Fruit fly (Drosophila melanogaster) whole organism, embryonic: ENCODE measurements around the gene fliI.

Experiments
- Atf6 ChIP-seq: fragments of 200-800 bp; sonication (Bioruptor generic); IDR thresholded peaks from 2 replicates; pipeline ENCODE4 v1.3.6; 2022; ENCODE audit warnings: missing biosample characterization, missing genetic modification characterization
- B-H1 ChIP-seq: fragments of 200-800 bp; sonication (Bioruptor generic); IDR thresholded peaks from 3 replicates; pipeline ENCODE4 v1.3.6; 2022; ENCODE audit warnings: missing biosample characterization, missing genetic modification characterization
- CG10267 ChIP-seq: fragments of 200-800 bp; sonication (Bioruptor generic); optimal IDR thresholded peaks from 2 replicates; lab custom pipeline; 2018; ENCODE audit warnings: missing biosample characterization, mild to moderate bottlenecking, missing genetic modification characterization, moderate library complexity
- CG10979 ChIP-seq: fragments of 200-800 bp; sonication (Bioruptor generic); optimal IDR thresholded peaks from 2 replicates; lab custom pipeline; 2018; ENCODE audit warnings: missing biosample characterization, mild to moderate bottlenecking, missing genetic modification characterization, moderate library complexity
- CG14014 ChIP-seq: fragments of 200-800 bp; sonication (Bioruptor generic); IDR thresholded peaks from 2 replicates; pipeline ENCODE4 v1.3.6; 2022; ENCODE audit warnings: missing biosample characterization, missing genetic modification characterization
- CG14441 ChIP-seq: fragments of 200-800 bp; sonication (Bioruptor generic); IDR thresholded peaks from 2 replicates; pipeline ENCODE4 v1.3.6; 2022; ENCODE audit warnings: missing biosample characterization, missing genetic modification characterization
- CG14710 ChIP-seq: fragments of 200-800 bp; sonication (Bioruptor generic); optimal IDR thresholded peaks from 3 replicates; lab custom pipeline; 2019; ENCODE audit warnings: missing biosample characterization, mild to moderate bottlenecking, missing genetic modification characterization, moderate library complexity
- CG32772 ChIP-seq: fragments of 200-800 bp; sonication (Bioruptor generic); IDR thresholded peaks from 2 replicates; pipeline ENCODE4 v1.3.6; 2022; ENCODE audit warnings: missing biosample characterization, missing genetic modification characterization
- CG33213 ChIP-seq: fragments of 200-800 bp; sonication (Bioruptor generic); optimal IDR thresholded peaks from 3 replicates; lab custom pipeline; 2016; ENCODE audit warnings: missing biosample characterization, missing genetic modification characterization
- CG3407 ChIP-seq: fragments of 200-800 bp; sonication (Bioruptor generic); optimal IDR thresholded peaks from 2 replicates; lab custom pipeline; 2018; ENCODE audit warnings: missing biosample characterization, mild to moderate bottlenecking, missing genetic modification characterization
- CG3995 ChIP-seq: fragments of 200-800 bp; sonication (Bioruptor generic); optimal IDR thresholded peaks from 3 replicates; lab custom pipeline; 2016; ENCODE audit warnings: missing biosample characterization, missing genetic modification characterization
- CG43689 ChIP-seq: fragments of 200-800 bp; sonication (Bioruptor generic); IDR thresholded peaks from 2 replicates; pipeline ENCODE4 v1.3.6; 2022; ENCODE audit warnings: missing biosample characterization, missing genetic modification characterization
- CG5245 ChIP-seq: fragments of 200-800 bp; sonication (Bioruptor generic); optimal IDR thresholded peaks from 3 replicates; lab custom pipeline; 2016; ENCODE audit warnings: missing biosample characterization, missing genetic modification characterization
- CG6254 ChIP-seq: fragments of 200-800 bp; sonication (Bioruptor generic); optimal IDR thresholded peaks from 3 replicates; lab custom pipeline; 2017; ENCODE audit warnings: mild to moderate bottlenecking, missing biosample characterization, missing genetic modification reagents, missing genetic modification characterization
- CG6689 ChIP-seq: fragments of 200-800 bp; sonication (Bioruptor generic); IDR thresholded peaks from 2 replicates; pipeline ENCODE4 v1.3.6; 2022; ENCODE audit warnings: missing biosample characterization, missing genetic modification characterization
- CG9609 ChIP-seq: fragments of 200-800 bp; sonication (Bioruptor generic); optimal IDR thresholded peaks from 3 replicates; lab custom pipeline; 2016; ENCODE audit warnings: missing biosample characterization, missing genetic modification characterization
- Deaf1 ChIP-seq: fragments of 200-800 bp; optimal IDR thresholded peaks from 3 replicates; lab custom pipeline; 2019; ENCODE audit warnings: missing biosample characterization, mild to moderate bottlenecking, missing genetic modification characterization, moderate library complexity
- Fer2 ChIP-seq: fragments of 200-800 bp; sonication (Bioruptor generic); optimal IDR thresholded peaks from 2 replicates; lab custom pipeline; 2018; ENCODE audit warnings: missing biosample characterization, mild to moderate bottlenecking, missing genetic modification characterization, moderate library complexity
- H15 ChIP-seq: fragments of 200-800 bp; sonication (Bioruptor generic); IDR thresholded peaks from 3 replicates; pipeline ENCODE4 v1.3.6; 2022; ENCODE audit warnings: missing biosample characterization, missing genetic modification characterization
- HmgD ChIP-seq: fragments of 200-800 bp; sonication (Bioruptor generic); optimal IDR thresholded peaks from 3 replicates; lab custom pipeline; 2016; ENCODE audit warnings: missing biosample characterization, missing genetic modification characterization
- HmgZ ChIP-seq: fragments of 200-800 bp; sonication (Bioruptor generic); optimal IDR thresholded peaks from 2 replicates; lab custom pipeline; 2018; ENCODE audit warnings: missing biosample characterization, mild to moderate bottlenecking, missing genetic modification characterization
- Hsf ChIP-seq: fragments of 200-800 bp; sonication (Bioruptor generic); optimal IDR thresholded peaks from 3 replicates; lab custom pipeline; 2016; ENCODE audit warnings: missing biosample characterization, missing genetic modification characterization
- MTF-1 ChIP-seq: fragments of 200-800 bp; sonication (Bioruptor generic); optimal IDR thresholded peaks from 2 replicates; lab custom pipeline; 2018; ENCODE audit warnings: missing biosample characterization, mild to moderate bottlenecking, missing genetic modification characterization, borderline replicate concordance
- Max ChIP-seq: fragments of 200-800 bp; sonication (Bioruptor generic); optimal IDR thresholded peaks from 2 replicates; lab custom pipeline; 2016; ENCODE audit warnings: missing biosample characterization, mild to moderate bottlenecking, missing genetic modification characterization
- Pdp1 ChIP-seq, 2 experiments: fragments of 200-800 bp; sonication (Bioruptor generic); optimal IDR thresholded peaks; 3 replicates each; lab custom pipeline; 2016; ENCODE audit warnings: missing biosample characterization in 2 of 2, missing genetic modification characterization in 2 of 2, mild to moderate bottlenecking in 1 of 2, moderate library complexity in 1 of 2
- Trl ChIP-seq, 3 experiments: fragments of >200 bp in 2 of 3; fragments of 200-800 bp in 1 of 3; sonication (Bioruptor generic) in 1 of 3; optimal IDR thresholded peaks; 2 replicates in 1 of 3; 3 replicates in 2 of 3; lab custom pipeline; 2016 to 2017; ENCODE audit warnings: missing biosample characterization in 1 of 3, missing genetic modification characterization in 1 of 3
- Xrp1 ChIP-seq: fragments of 200-800 bp; sonication (Bioruptor generic); IDR thresholded peaks from 2 replicates; pipeline ENCODE4 v1.3.6; 2022; ENCODE audit warnings: missing biosample characterization, missing genetic modification characterization
- YL-1 ChIP-seq: fragments of 200-800 bp; sonication (Bioruptor generic); optimal IDR thresholded peaks from 3 replicates; lab custom pipeline; 2017; ENCODE audit warnings: missing biosample characterization, mild to moderate bottlenecking, missing genetic modification characterization
- bbx ChIP-seq: fragments of 200-800 bp; sonication (Bioruptor generic); IDR thresholded peaks from 2 replicates; pipeline ENCODE4 v1.3.6; 2022; ENCODE audit warnings: missing biosample characterization, missing genetic modification characterization; ENCODE audit not compliant: partially characterized antibody
- bowl ChIP-seq: fragments of 200-800 bp; sonication (Bioruptor generic); IDR thresholded peaks from 2 replicates; pipeline ENCODE4 v1.3.6; 2022; ENCODE audit warnings: missing biosample characterization, missing genetic modification characterization
- bsh ChIP-seq, 2 experiments: fragments of 200-800 bp; sonication (Bioruptor generic); optimal IDR thresholded peaks; 2 replicates each; lab custom pipeline; 2017 to 2018; ENCODE audit warnings: mild to moderate bottlenecking in 2 of 2, missing biosample characterization in 2 of 2, missing genetic modification characterization in 2 of 2, moderate library complexity in 1 of 2
- dmrt11E ChIP-seq: fragments of 200-800 bp; sonication (Bioruptor generic); optimal IDR thresholded peaks from 3 replicates; lab custom pipeline; 2018; ENCODE audit warnings: missing biosample characterization, mild to moderate bottlenecking, missing genetic modification characterization, moderate library complexity
- en ChIP-seq: fragments of 200-800 bp; sonication (Bioruptor generic); optimal IDR thresholded peaks from 2 replicates; lab custom pipeline; 2016; ENCODE audit warnings: missing biosample characterization, missing genetic modification characterization
- ewg ChIP-seq: fragments of 200-800 bp; sonication (Bioruptor generic); optimal IDR thresholded peaks from 3 replicates; lab custom pipeline; 2017; ENCODE audit warnings: mild to moderate bottlenecking, missing biosample characterization, missing genetic modification reagents, missing genetic modification characterization
- grau ChIP-seq: fragments of 200-800 bp; optimal IDR thresholded peaks from 3 replicates; lab custom pipeline; 2019; ENCODE audit warnings: missing biosample characterization, mild to moderate bottlenecking, missing genetic modification characterization, moderate library complexity
- gro ChIP-seq: fragments of 200-800 bp; sonication (Bioruptor generic); optimal IDR thresholded peaks from 2 replicates; lab custom pipeline; 2016; ENCODE audit warnings: missing biosample characterization, missing genetic modification characterization
- h ChIP-seq: fragments of >200 bp; optimal IDR thresholded peaks from 2 replicates; lab custom pipeline; 2017
- ind ChIP-seq: fragments of 200-800 bp; sonication (Bioruptor generic); optimal IDR thresholded peaks from 3 replicates; lab custom pipeline; 2016; ENCODE audit warnings: missing biosample characterization, missing genetic modification characterization
- nerfin-1 ChIP-seq: fragments of 200-800 bp; sonication (Bioruptor generic); optimal IDR thresholded peaks from 3 replicates; lab custom pipeline; 2019; ENCODE audit warnings: missing biosample characterization, mild to moderate bottlenecking, missing genetic modification characterization, moderate library complexity
- nom ChIP-seq: fragments of 200-800 bp; sonication (Bioruptor generic); optimal IDR thresholded peaks from 2 replicates; lab custom pipeline; 2017; ENCODE audit warnings: missing biosample characterization, missing genetic modification characterization, mild to moderate bottlenecking, moderate library complexity, missing genetic modification reagents
- peb ChIP-seq: fragments of 200-800 bp; sonication (Bioruptor generic); IDR thresholded peaks from 2 replicates; pipeline ENCODE4 v1.3.6; 2022; ENCODE audit warnings: missing biosample characterization, missing genetic modification characterization
- pnt ChIP-seq: fragments of 200-800 bp; sonication (Bioruptor generic); optimal IDR thresholded peaks from 3 replicates; lab custom pipeline; 2016; ENCODE audit warnings: missing biosample characterization, missing genetic modification characterization
- schlank ChIP-seq: fragments of 200-800 bp; sonication (Bioruptor generic); optimal IDR thresholded peaks from 2 replicates; lab custom pipeline; 2018; ENCODE audit warnings: missing biosample characterization, mild to moderate bottlenecking, missing genetic modification characterization
- scrt ChIP-seq: fragments of 200-800 bp; sonication (Bioruptor generic); optimal IDR thresholded peaks from 2 replicates; lab custom pipeline; 2018; ENCODE audit warnings: missing biosample characterization, mild to moderate bottlenecking, missing genetic modification characterization, moderate library complexity
- sna ChIP-seq: fragments of 200-800 bp; sonication (Bioruptor generic); IDR thresholded peaks from 2 replicates; pipeline ENCODE4 v1.3.6; 2022; ENCODE audit warnings: missing biosample characterization, missing genetic modification characterization; ENCODE audit not compliant: partially characterized antibody
- sug ChIP-seq: fragments of 200-800 bp; optimal IDR thresholded peaks from 2 replicates; lab custom pipeline; 2019; ENCODE audit warnings: missing biosample characterization, mild to moderate bottlenecking, missing genetic modification characterization, moderate library complexity
- unpg ChIP-seq: fragments of 200-800 bp; sonication (Bioruptor generic); optimal IDR thresholded peaks from 3 replicates; lab custom pipeline; 2018; ENCODE audit warnings: missing biosample characterization, mild to moderate bottlenecking, missing genetic modification characterization, moderate library complexity

The fliI gene

dm6 chrX:21357810-21358671, 18.5 kb downstream of the fliI start, which contains the start of gene Septin1 (continued):
- TF ChIP-seq CG10267 (tag; lab: Kevin White, UChicago) (peak; percentile 43), Fer2 (tag; lab: Kevin White, UChicago) (no peak), schlank (tag; lab: Kevin White, UChicago) (no peak), CG10979 (tag; lab: Kevin White, UChicago) (no peak), unpg (GFP tag; lab: Kevin White, UChicago) (no peak), CG6254 (no peak), CG33213 (no peak), sna (GFP tag; lab: Robert Waterston, UW) (no peak), CG14710 (tag; lab: Kevin White, UChicago) (peak; percentile 57)

DNA sequence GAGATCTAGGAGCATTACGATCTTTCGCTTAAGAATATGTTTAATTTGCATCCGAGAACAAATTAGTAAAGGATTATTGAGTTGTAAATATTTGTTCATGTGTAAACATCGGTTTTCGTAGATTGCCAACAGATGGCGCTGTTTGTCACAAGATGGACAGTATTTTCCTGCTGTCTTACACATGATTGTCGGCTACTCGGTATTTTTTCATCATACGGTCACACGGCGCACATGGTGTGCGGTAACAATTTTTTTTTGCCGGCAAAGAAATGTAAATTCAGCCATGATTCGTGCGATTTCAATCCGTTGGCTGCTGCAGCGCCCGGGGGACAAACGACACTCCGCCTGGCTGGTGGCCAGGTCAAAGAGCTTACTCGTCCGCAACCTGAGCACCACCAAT, 23.3 kb downstream of the fliI start, which contains the start of the genes bbx and waw:
Gene bbx (plus strand): TSS at position 151 of the 400 bp plus-strand sequence.
Gene waw (plus strand): TSS at position 151 of the 400 bp plus-strand sequence.
- TF ChIP-seq CG3407 (GFP tag; lab: Kevin White, UChicago) = no peak
- TF ChIP-seq H15 (GFP tag; lab: Robert Waterston, UW) = no peak
- peak; percentile 56 for TF ChIP-seq scrt (GFP tag; lab: Kevin White, UChicago)
- no peak for TF ChIP-seq CG5245 (GFP tag; lab: Kevin White, UChicago)
- TF ChIP-seq h (lab: Kevin White, UChicago) = no peak
- TF ChIP-seq bsh (GFP tag; optimal IDR thresholded peaks at IDR 0.05; lab: Kevin White, UChicago) = peak in 1 of 2 experiments; percentile 16
- no peak for TF ChIP-seq Atf6 (GFP tag; lab: Robert Waterston, UW)
- TF ChIP-seq CG9609 (GFP tag; lab: Kevin White, UChicago) = no peak
- TF ChIP-seq YL-1 (GFP tag; lab: Kevin White, UChicago) = peak; percentile 77
- TF ChIP-seq pnt (GFP tag; lab: Kevin White, UChicago) = no peak
- peak; percentile 52 for TF ChIP-seq ewg (GFP tag; lab: Kevin White, UChicago)
- TF ChIP-seq MTF-1 (GFP tag; lab: Kevin White, UChicago) = peak; percentile 11
- no peak for TF ChIP-seq bowl (GFP tag; lab: Robert Waterston, UW)
- TF ChIP-seq CG14014 (GFP tag; lab: Robert Waterston, UW) = peak; percentile 19; the same call in 1 of the 2 replicates
- peak; percentile 66 for TF ChIP-seq CG33213
- peak; percentile 3 for TF ChIP-seq CG3995 (GFP tag; lab: Kevin White, UChicago)
- TF ChIP-seq CG6689 = 0 out of 2 replicates have a peak, but pooled peaks have one; percentile 11
- no peak for TF ChIP-seq en
- no peak for TF ChIP-seq ind (GFP tag; lab: Kevin White, UChicago)
- TF ChIP-seq sug (tag; lab: Kevin White, UChicago) = peak; percentile 43
- TF ChIP-seq Pdp1 (GFP tag; optimal IDR thresholded peaks at IDR 0.05; lab: Kevin White, UChicago) = peak in 1 of 2 experiments; percentile 100
- peak; percentile 11 for TF ChIP-seq HmgD (GFP tag; lab: Kevin White, UChicago)
- TF ChIP-seq grau (tag; lab: Kevin White, UChicago) = peak; percentile 18
- no peak for TF ChIP-seq Xrp1 (GFP tag; lab: Robert Waterston, UW)
- no peak for TF ChIP-seq B-H1 (GFP tag; lab: Robert Waterston, UW)
- TF ChIP-seq Trl (optimal IDR thresholded peaks at IDR 0.05; lab: Kevin White, UChicago) = no peak
- peak; percentile 25 for TF ChIP-seq Trl (GFP tag; optimal IDR thresholded peaks at IDR 0.05; lab: Kevin White, UChicago)
- TF ChIP-seq nerfin-1 = peak; percentile 24
- TF ChIP-seq CG32772 = peak; percentile 37; the same call in 1 of the 2 replicates
- TF ChIP-seq Hsf (GFP tag; lab: Kevin White, UChicago) = peak; percentile 17
- no peak for TF ChIP-seq CG14441 (GFP tag; lab: Robert Waterston, UW)
- peak; percentile 28 for TF ChIP-seq gro
- peak; percentile 70 for TF ChIP-seq HmgZ (tag; lab: Kevin White, UChicago)
- TF ChIP-seq Deaf1 (tag; lab: Kevin White, UChicago) = no peak
- no peak for TF ChIP-seq peb (GFP tag; lab: Robert Waterston, UW)
- peak; percentile 13 for TF ChIP-seq dmrt11E (tag; lab: Kevin White, UChicago)
- peak; percentile 65 for TF ChIP-seq Max (GFP tag; lab: Kevin White, UChicago)
- TF ChIP-seq nom (GFP tag; lab: Kevin White, UChicago) = peak; percentile 37
- TF ChIP-seq CG43689 (GFP tag; lab: Robert Waterston, UW) = no peak
- TF ChIP-seq bbx (GFP tag; lab: Robert Waterston, UW) = peak; percentile 41; the same call in 1 of the 2 replicates
